Worm (Caenorhabditis elegans) whole organism, mixed stage, embryonic: Measurements from ENCODE around the gene srx-115.

Experiments
- M03D4.4 ChIP-seq: sonication (generic microtip); optimal IDR thresholded peaks from 2 replicates; lab custom pipeline; 2017; ENCODE audit warnings: mild to moderate bottlenecking, missing genetic modification characterization, missing compliant biosample characterization
- ces-1 ChIP-seq: fragments of 150-350 bp; optimal IDR thresholded peaks from 2 replicates; lab custom pipeline; 2014; ENCODE audit warnings: missing biosample characterization, missing genetic modification reagents, missing genetic modification characterization
- ham-2 ChIP-seq: fragments of 200-800 bp; sonication (Bioruptor generic); optimal IDR thresholded peaks from 2 replicates; lab custom pipeline; 2018; ENCODE audit warnings: mild to moderate bottlenecking, missing genetic modification characterization, missing compliant biosample characterization
- mep-1 ChIP-seq: fragments of 150-350 bp; optimal IDR thresholded peaks from 2 replicates; lab custom pipeline; 2017; ENCODE audit warnings: missing biosample characterization, missing genetic modification reagents, missing genetic modification characterization, inconsistent platforms
- nhr-12 ChIP-seq: fragments of 150-350 bp; optimal IDR thresholded peaks from 2 replicates; lab custom pipeline; 2014; ENCODE audit warnings: missing biosample characterization, missing genetic modification characterization
- nhr-237 ChIP-seq: fragments of 150-350 bp; optimal IDR thresholded peaks from 2 replicates; lab custom pipeline; 2014; ENCODE audit warnings: missing biosample characterization, missing genetic modification characterization
- nhr-76 ChIP-seq: sonication (generic microtip); optimal IDR thresholded peaks from 2 replicates; lab custom pipeline; 2017; ENCODE audit warnings: missing biosample characterization, missing genetic modification characterization
- sem-2 ChIP-seq: fragments of 200-800 bp; sonication (Bioruptor generic); optimal IDR thresholded peaks from 2 replicates; lab custom pipeline; 2018; ENCODE audit warnings: mild to moderate bottlenecking, missing genetic modification characterization, missing compliant biosample characterization
- snpc-4 ChIP-seq: fragments of 150-350 bp; optimal IDR thresholded peaks from 2 replicates; lab custom pipeline; 2014; ENCODE audit warnings: missing biosample characterization, missing genetic modification characterization
- unc-39 ChIP-seq: fragments of 150-350 bp; optimal IDR thresholded peaks from 2 replicates; lab custom pipeline; 2014; ENCODE audit warnings: missing biosample characterization, missing genetic modification characterization
- unc-62 ChIP-seq: fragments of 150-350 bp; optimal IDR thresholded peaks from 2 replicates; lab custom pipeline; 2014; ENCODE audit warnings: missing biosample characterization, missing genetic modification reagents, missing genetic modification characterization
- zip-8 ChIP-seq: fragments of 150-350 bp; optimal IDR thresholded peaks from 2 replicates; lab custom pipeline; 2014; ENCODE audit warnings: missing biosample characterization, missing genetic modification characterization
- ztf-11 ChIP-seq: fragments of 150-350 bp; optimal IDR thresholded peaks from 2 replicates; lab custom pipeline; 2014; ENCODE audit warnings: missing biosample characterization, missing genetic modification characterization

- TF ChIP-seq sem-2 (GFP tag; lab: Kevin White, UChicago) = no peak
- no peak for TF ChIP-seq nhr-237
- TF ChIP-seq ztf-11 (tag; lab: Kevin White, UChicago) = no peak
- no peak for TF ChIP-seq unc-62 (GFP tag; lab: Kevin White, UChicago)
- TF ChIP-seq mep-1 (tag; lab: Kevin White, UChicago) = no peak
- no peak for TF ChIP-seq ces-1 (GFP tag; lab: Kevin White, UChicago)
- no peak for TF ChIP-seq nhr-76
- TF ChIP-seq nhr-12 = no peak
- no peak for TF ChIP-seq unc-39 (tag; lab: Kevin White, UChicago)
- no peak for TF ChIP-seq snpc-4
- TF ChIP-seq zip-8 (tag; lab: Kevin White, UChicago) = no peak
- TF ChIP-seq ham-2 (GFP tag; lab: Kevin White, UChicago) = no peak
- TF ChIP-seq M03D4.4 = no peak
Observed at ce11 chrV:8789345-8789744, 17.6 kb downstream of the srx-115 start.
